Fruit fly (Drosophila melanogaster): ENCODE data around the gene Sfp24Bb.

Gene Sfp24Bb

DNA sequence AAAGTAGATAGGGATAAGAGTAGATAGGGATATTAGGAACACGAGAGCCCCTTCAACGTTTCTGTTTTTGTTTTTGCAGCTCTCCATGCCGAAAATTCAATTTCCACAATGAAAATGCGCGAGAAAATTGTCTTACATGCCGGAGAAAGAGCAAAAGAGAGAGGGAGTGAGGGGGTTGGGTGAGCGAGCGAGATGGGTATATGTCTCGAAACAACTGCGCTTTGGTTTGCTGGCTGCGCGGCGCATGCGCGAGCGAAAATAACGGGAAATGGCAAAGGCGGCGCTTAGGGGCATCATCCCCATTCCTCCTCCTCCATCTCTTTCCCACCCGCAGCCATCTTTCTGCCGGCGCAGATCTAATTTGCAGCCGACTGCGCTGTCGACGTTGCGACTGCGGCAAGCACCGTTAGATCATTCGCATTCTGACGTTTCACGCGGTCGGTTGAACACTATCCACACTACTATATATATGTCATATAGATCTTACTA is 7.2 kb downstream of the Sfp24Bb start, which contains the start of gene Drgx (continued):
- TF ChIP-seq Jarid2 (GFP tag; optimal IDR thresholded peaks at IDR 0.05) (peak; percentile 59), lola (GFP tag; optimal IDR thresholded peaks at IDR 0.05) (no peak), luna (GFP tag; optimal IDR thresholded peaks at IDR 0.05) (no peak), CG2116 (GFP tag; optimal IDR thresholded peaks at IDR 0.05) (no peak), phol (tag; optimal IDR thresholded peaks at IDR 0.05) (peak; percentile 9), CG11456 (GFP tag; IDR thresholded peaks at IDR 0.05) (no peak), CG17328 (GFP tag; IDR thresholded peaks at IDR 0.05) (no peak), CG1832 (GFP tag; optimal IDR thresholded peaks at IDR 0.05) (peak; percentile 93), stwl (tag; optimal IDR thresholded peaks at IDR 0.05) (no peak), odd (GFP tag; optimal IDR thresholded peaks at IDR 0.05) (no peak), CG16813 (GFP tag; IDR thresholded peaks at IDR 0.05; ENCODE audit: partially characterized antibody) (no peak), hbn (GFP tag; IDR thresholded peaks at IDR 0.05; ENCODE audit: partially characterized antibody) (no peak)

- TF ChIP-seq unc-4 (GFP tag; IDR thresholded peaks at IDR 0.05; ENCODE audit: partially characterized antibody) (peak; percentile 43; the same call in 1 of the 2 replicates), CG2120 (GFP tag; optimal IDR thresholded peaks at IDR 0.05) (peak; percentile 52), CG1024 (GFP tag; IDR thresholded peaks at IDR 0.05) (peak; percentile 62), ems (GFP tag; optimal IDR thresholded peaks at IDR 0.05) (no peak), E2f2 (GFP tag; IDR thresholded peaks at IDR 0.05) (peak; percentile 53), Meics (GFP tag; optimal IDR thresholded peaks at IDR 0.05) (peak; percentile 41), Eip74EF (GFP tag; optimal IDR thresholded peaks at IDR 0.05) (no peak), E2f1 (GFP tag; IDR thresholded peaks at IDR 0.05) (0 out of 2 replicates have a peak, but pooled peaks have one; percentile 19), vfl (GFP tag; optimal IDR thresholded peaks at IDR 0.05) (peak; percentile 21), H2.0 (GFP tag; IDR thresholded peaks at IDR 0.05) (no peak), gcm2 (GFP tag; optimal IDR thresholded peaks at IDR 0.05) (peak; percentile 18), zfh2 (GFP tag; optimal IDR thresholded peaks at IDR 0.05) (peak; percentile 32), Side (GFP tag; optimal IDR thresholded peaks at IDR 0.05) (peak; percentile 76), ash1 (GFP tag; optimal IDR thresholded peaks at IDR 0.05) (no peak), fu2 (GFP tag; optimal IDR thresholded peaks at IDR 0.05) (no peak), CG12942 (GFP tag; optimal IDR thresholded peaks at IDR 0.05) (peak; percentile 31), CG17802 (tag; optimal IDR thresholded peaks at IDR 0.05) (no peak), CG10979 (tag; optimal IDR thresholded peaks at IDR 0.05) (peak; percentile 33), Oli (tag; optimal IDR thresholded peaks at IDR 0.05) (no peak), CG1233 (GFP tag; optimal IDR thresholded peaks at IDR 0.05) (peak; percentile 43), grau (tag; optimal IDR thresholded peaks at IDR 0.05) (peak; percentile 49), Sry-β (GFP tag; optimal IDR thresholded peaks at IDR 0.05) (no peak), Hsf (GFP tag; optimal IDR thresholded peaks at IDR 0.05) (peak; percentile 80), gfzf (GFP tag; optimal IDR thresholded peaks at IDR 0.05) (peak; percentile 30), dysf (GFP tag; IDR thresholded peaks at IDR 0.05) (peak; percentile 3; the same call in 1 of the 3 replicates), insv (GFP tag; optimal IDR thresholded peaks at IDR 0.05) (peak in 1 of 2 experiments; percentile 75), GATAe (GFP tag; conservative IDR thresholded peaks at IDR 0.05) (no peak), CG6854 (GFP tag; optimal IDR thresholded peaks at IDR 0.05) (no peak), ac (GFP tag; optimal IDR thresholded peaks at IDR 0.05) (no peak), lab (GFP tag; optimal IDR thresholded peaks at IDR 0.05) (peak; percentile 65), da (GFP tag; optimal IDR thresholded peaks at IDR 0.05) (peak; percentile 24), CG3281 (GFP tag; optimal IDR thresholded peaks at IDR 0.05) (no peak), dmrt11E (tag; optimal IDR thresholded peaks at IDR 0.05) (peak; percentile 45), B-H1 (GFP tag; IDR thresholded peaks at IDR 0.05) (peak; percentile 31; the same call in 1 of the 3 replicates), HLH54F (GFP tag; optimal IDR thresholded peaks at IDR 0.05) (peak; percentile 29)
Measured at dm6 chr2L:3657349-3658142, 12.0 kb downstream of the Sfp24Bb start.

Measured in whole organism, embryonic.